Fruit fly (Drosophila melanogaster) whole organism, embryonic: Measurements from ENCODE around the gene mRpL17.

ENCODE experiments used
- Ada2b ChIP-seq: fragments of 200-800 bp; sonication (Bioruptor generic); IDR thresholded peaks from 2 replicates; pipeline ENCODE4 v1.3.6; 2022; ENCODE audit warnings: missing biosample characterization, missing genetic modification characterization
- Atf6 ChIP-seq: fragments of 200-800 bp; sonication (Bioruptor generic); IDR thresholded peaks from 2 replicates; pipeline ENCODE4 v1.3.6; 2022; ENCODE audit warnings: missing biosample characterization, missing genetic modification characterization
- Awh ChIP-seq: fragments of 200-800 bp; sonication (Bioruptor generic); IDR thresholded peaks from 2 replicates; pipeline ENCODE4, ENCODE4 v1.3.6; 2022; ENCODE audit warnings: missing biosample characterization, missing genetic modification characterization
- CG10462 ChIP-seq: fragments of 200-800 bp; sonication (Bioruptor generic); optimal IDR thresholded peaks from 2 replicates; lab custom pipeline; 2016; ENCODE audit warnings: missing biosample characterization, missing genetic modification characterization
- CG10979 ChIP-seq: fragments of 200-800 bp; sonication (Bioruptor generic); optimal IDR thresholded peaks from 2 replicates; lab custom pipeline; 2018; ENCODE audit warnings: missing biosample characterization, mild to moderate bottlenecking, missing genetic modification characterization, moderate library complexity
- CG11093 ChIP-seq: fragments of 200-800 bp; sonication (Bioruptor generic); IDR thresholded peaks from 3 replicates; pipeline ENCODE4 v1.3.6; 2022; ENCODE audit warnings: missing biosample characterization, missing genetic modification characterization
- CG12744 ChIP-seq: fragments of 200-800 bp; sonication (Bioruptor generic); optimal IDR thresholded peaks from 2 replicates; lab custom pipeline; 2016; ENCODE audit warnings: missing biosample characterization, missing genetic modification characterization
- CG12942 ChIP-seq: fragments of 200-800 bp; sonication (Bioruptor generic); optimal IDR thresholded peaks from 3 replicates; lab custom pipeline; 2016; ENCODE audit warnings: missing biosample characterization, missing genetic modification characterization
- CG14860 ChIP-seq: fragments of 200-800 bp; sonication (Bioruptor generic); IDR thresholded peaks from 3 replicates; pipeline ENCODE4 v1.3.6; 2022; ENCODE audit warnings: missing biosample characterization, missing genetic modification characterization; ENCODE audit not compliant: partially characterized antibody
- CG17328 ChIP-seq: fragments of 200-800 bp; sonication (Bioruptor generic); IDR thresholded peaks from 2 replicates; pipeline ENCODE4 v1.3.6; 2022; ENCODE audit warnings: missing biosample characterization, missing genetic modification characterization
- CG18262 ChIP-seq: fragments of 200-800 bp; optimal IDR thresholded peaks from 3 replicates; lab custom pipeline; 2019; ENCODE audit warnings: missing biosample characterization, mild to moderate bottlenecking, missing genetic modification characterization, moderate library complexity
- CG30431 ChIP-seq: fragments of 200-800 bp; sonication (Bioruptor generic); optimal IDR thresholded peaks from 2 replicates; lab custom pipeline; 2017; ENCODE audit warnings: missing biosample characterization, missing genetic modification characterization
- CG3163 ChIP-seq: fragments of 200-800 bp; sonication (Bioruptor generic); optimal IDR thresholded peaks from 3 replicates; lab custom pipeline; 2016; ENCODE audit warnings: missing biosample characterization, missing genetic modification characterization
- CG32772 ChIP-seq: fragments of 200-800 bp; sonication (Bioruptor generic); IDR thresholded peaks from 2 replicates; pipeline ENCODE4 v1.3.6; 2022; ENCODE audit warnings: missing biosample characterization, missing genetic modification characterization
- CG34224 ChIP-seq: fragments of 200-800 bp; sonication (Bioruptor generic); IDR thresholded peaks from 3 replicates; pipeline ENCODE4 v1.3.6; 2022; ENCODE audit warnings: missing biosample characterization, missing genetic modification characterization; ENCODE audit not compliant: partially characterized antibody
- CG5953 ChIP-seq: fragments of 200-800 bp; sonication (Bioruptor generic); IDR thresholded peaks from 2 replicates; pipeline ENCODE4 v1.3.6; 2022; ENCODE audit warnings: missing biosample characterization, missing genetic modification characterization
- CG6254 ChIP-seq: fragments of 200-800 bp; sonication (Bioruptor generic); optimal IDR thresholded peaks from 3 replicates; lab custom pipeline; 2017; ENCODE audit warnings: mild to moderate bottlenecking, missing biosample characterization, missing genetic modification reagents, missing genetic modification characterization
- CG6765 ChIP-seq: fragments of 200-800 bp; sonication (Bioruptor generic); optimal IDR thresholded peaks from 3 replicates; lab custom pipeline; 2017; ENCODE audit warnings: missing biosample characterization, mild to moderate bottlenecking, missing genetic modification characterization
- CG6813 ChIP-seq: fragments of 200-800 bp; sonication (Bioruptor generic); optimal IDR thresholded peaks from 2 replicates; lab custom pipeline; 2017; ENCODE audit warnings: missing biosample characterization, missing genetic modification characterization, mild to moderate bottlenecking, moderate library complexity, missing genetic modification reagents
- CG7271 ChIP-seq: fragments of 200-800 bp; sonication (Bioruptor generic); optimal IDR thresholded peaks from 2 replicates; lab custom pipeline; 2018; ENCODE audit warnings: missing biosample characterization, mild to moderate bottlenecking, missing genetic modification characterization, moderate library complexity
- CG7928 ChIP-seq: fragments of 200-800 bp; sonication (Bioruptor generic); optimal IDR thresholded peaks from 2 replicates; lab custom pipeline; 2017; ENCODE audit warnings: missing biosample characterization, mild to moderate bottlenecking, missing genetic modification characterization
- CG8765 ChIP-seq: fragments of 200-800 bp; sonication (Bioruptor generic); IDR thresholded peaks from 2 replicates; pipeline ENCODE4 v1.3.6; 2022; ENCODE audit warnings: missing biosample characterization, missing genetic modification characterization
- CG9215 ChIP-seq: fragments of 200-800 bp; sonication (Bioruptor generic); IDR thresholded peaks from 2 replicates; pipeline ENCODE4 v1.3.6; 2022; ENCODE audit warnings: missing biosample characterization, missing genetic modification characterization
- CG9437 ChIP-seq: fragments of 200-800 bp; sonication (Bioruptor generic); optimal IDR thresholded peaks from 2 replicates; lab custom pipeline; 2018; ENCODE audit warnings: missing biosample characterization, mild to moderate bottlenecking, missing genetic modification characterization
- D19A ChIP-seq: fragments of 200-800 bp; optimal IDR thresholded peaks from 3 replicates; lab custom pipeline; 2019; ENCODE audit warnings: missing biosample characterization, mild to moderate bottlenecking, missing genetic modification characterization, moderate library complexity
- Dek ChIP-seq: fragments of 200-800 bp; sonication (Bioruptor generic); optimal IDR thresholded peaks from 3 replicates; lab custom pipeline; 2019; ENCODE audit warnings: missing biosample characterization, mild to moderate bottlenecking, missing genetic modification characterization, moderate library complexity
- ERR ChIP-seq: fragments of 200-800 bp; sonication (Bioruptor generic); optimal IDR thresholded peaks from 2 replicates; lab custom pipeline; 2016; ENCODE audit warnings: missing biosample characterization, missing genetic modification characterization
- Ets97D ChIP-seq: fragments of 200-800 bp; sonication (Bioruptor generic); optimal IDR thresholded peaks from 3 replicates; lab custom pipeline; 2016; ENCODE audit warnings: missing biosample characterization, missing genetic modification characterization
- H15 ChIP-seq: fragments of 200-800 bp; sonication (Bioruptor generic); IDR thresholded peaks from 3 replicates; pipeline ENCODE4 v1.3.6; 2022; ENCODE audit warnings: missing biosample characterization, missing genetic modification characterization
- Hand ChIP-seq: fragments of 200-800 bp; sonication (Bioruptor generic); optimal IDR thresholded peaks from 2 replicates; lab custom pipeline; 2017; ENCODE audit warnings: mild to moderate bottlenecking, missing biosample characterization, missing genetic modification reagents, missing genetic modification characterization
- Nf-YA ChIP-seq: fragments of 200-800 bp; sonication (Bioruptor generic); IDR thresholded peaks from 2 replicates; pipeline ENCODE4 v1.3.6; 2022; ENCODE audit warnings: missing biosample characterization, missing genetic modification characterization
- Nf-YC ChIP-seq: fragments of 200-800 bp; optimal IDR thresholded peaks from 3 replicates; lab custom pipeline; 2019; ENCODE audit warnings: missing biosample characterization, mild to moderate bottlenecking, missing genetic modification characterization, moderate library complexity
- Tbp ChIP-seq: fragments of >200 bp; optimal IDR thresholded peaks from 2 replicates; lab custom pipeline; 2018; ENCODE audit warnings: missing biosample characterization, missing genetic modification characterization
- Xrp1 ChIP-seq: fragments of 200-800 bp; sonication (Bioruptor generic); IDR thresholded peaks from 2 replicates; pipeline ENCODE4 v1.3.6; 2022; ENCODE audit warnings: missing biosample characterization, missing genetic modification characterization
- ash1 ChIP-seq: fragments of 200-800 bp; sonication (Bioruptor generic); optimal IDR thresholded peaks from 2 replicates; lab custom pipeline; 2018; ENCODE audit warnings: missing biosample characterization, mild to moderate bottlenecking, missing genetic modification characterization
- bowl ChIP-seq: fragments of 200-800 bp; sonication (Bioruptor generic); IDR thresholded peaks from 2 replicates; pipeline ENCODE4 v1.3.6; 2022; ENCODE audit warnings: missing biosample characterization, missing genetic modification characterization
- chinmo ChIP-seq: fragments of 200-800 bp; sonication (Bioruptor generic); IDR thresholded peaks from 4 replicates; pipeline ENCODE4 v1.3.6; 2022; ENCODE audit warnings: missing biosample characterization, missing genetic modification characterization; ENCODE audit not compliant: partially characterized antibody
- crol ChIP-seq: fragments of 200-800 bp; sonication (Bioruptor generic); IDR thresholded peaks from 2 replicates; pipeline ENCODE4 v1.3.6; 2022; ENCODE audit warnings: missing biosample characterization, missing genetic modification characterization
- eyg ChIP-seq: fragments of 200-800 bp; sonication (Bioruptor generic); optimal IDR thresholded peaks from 3 replicates; lab custom pipeline; 2016; ENCODE audit warnings: missing biosample characterization, missing genetic modification characterization
- gro ChIP-seq: fragments of 200-800 bp; sonication (Bioruptor generic); optimal IDR thresholded peaks from 2 replicates; lab custom pipeline; 2016; ENCODE audit warnings: missing biosample characterization, missing genetic modification characterization
- h ChIP-seq: fragments of >200 bp; optimal IDR thresholded peaks from 2 replicates; lab custom pipeline; 2017
- ind ChIP-seq: fragments of 200-800 bp; sonication (Bioruptor generic); optimal IDR thresholded peaks from 3 replicates; lab custom pipeline; 2016; ENCODE audit warnings: missing biosample characterization, missing genetic modification characterization
- otp ChIP-seq: fragments of 200-800 bp; sonication (Bioruptor generic); IDR thresholded peaks from 3 replicates; pipeline ENCODE4, ENCODE4 v1.3.6; 2022; ENCODE audit warnings: missing biosample characterization, missing genetic modification characterization
- pho ChIP-seq: fragments of 200-800 bp; sonication (Bioruptor generic); optimal IDR thresholded peaks from 2 replicates; lab custom pipeline; 2016; ENCODE audit warnings: missing biosample characterization, missing genetic modification characterization
- prd ChIP-seq, 3 experiments: fragments of >200 bp in 2 of 3; fragments of 200-800 bp in 1 of 3; sonication (Bioruptor generic) in 1 of 3; optimal IDR thresholded peaks in 2 of 3; IDR thresholded peaks in 1 of 3; 2 replicates in 2 of 3; 3 replicates in 1 of 3; pipeline versions ENCODE4 v1.3.6 to Lab custom; 2017 to 2022; ENCODE audit warnings: missing biosample characterization in 1 of 3, missing genetic modification characterization in 1 of 3
- pum ChIP-seq: fragments of 200-800 bp; sonication (Bioruptor generic); optimal IDR thresholded peaks from 2 replicates; lab custom pipeline; 2016; ENCODE audit warnings: missing biosample characterization, missing genetic modification characterization
- so ChIP-seq: fragments of 200-800 bp; sonication (Bioruptor generic); IDR thresholded peaks from 3 replicates; pipeline ENCODE4 v1.3.6; 2022; ENCODE audit warnings: missing biosample characterization, missing genetic modification characterization
- sqz ChIP-seq: fragments of 200-800 bp; sonication (Bioruptor generic); optimal IDR thresholded peaks from 3 replicates; lab custom pipeline; 2018; ENCODE audit warnings: missing biosample characterization, mild to moderate bottlenecking, missing genetic modification characterization
- tin ChIP-seq: fragments of 200-800 bp; sonication (Bioruptor generic); optimal IDR thresholded peaks from 3 replicates; lab custom pipeline; 2016; ENCODE audit warnings: missing biosample characterization, missing genetic modification characterization
- wdn ChIP-seq: fragments of 200-800 bp; sonication (Bioruptor generic); IDR thresholded peaks from 2 replicates; pipeline ENCODE4 v1.3.6; 2022; ENCODE audit warnings: missing biosample characterization, missing genetic modification characterization
- yki ChIP-seq: fragments of >200 bp; optimal IDR thresholded peaks from 3 replicates; lab custom pipeline; 2018

The mRpL17 gene

dm6 chr3L:246644-247199 lies 17.9 kb upstream of the mRpL17 start (continued):
- TF ChIP-seq CG7928 (GFP tag; lab: Kevin White, UChicago) (peak; percentile 60), chinmo (GFP tag; lab: Robert Waterston, UW) (0 out of 4 replicates have a peak, but pooled peaks have one; percentile 42), Ets97D (GFP tag; lab: Kevin White, UChicago) (peak; percentile 97), ERR (peak; percentile 24), CG11093 (GFP tag; lab: Robert Waterston, UW) (no peak), CG32772 (no peak), CG6813 (no peak), eyg (GFP tag; lab: Kevin White, UChicago) (peak; percentile 17), CG10462 (GFP tag; lab: Kevin White, UChicago) (no peak), CG14860 (GFP tag; lab: Robert Waterston, UW) (peak; percentile 67), Awh (GFP tag; lab: Robert Waterston, UW) (no peak), h (lab: Kevin White, UChicago) (no peak), CG9215 (no peak), CG12942 (GFP tag; lab: Kevin White, UChicago) (no peak), gro (peak; percentile 70), CG6765 (no peak), Dek (tag; lab: Kevin White, UChicago) (no peak), Nf-YC (peak; percentile 100), Xrp1 (GFP tag; lab: Robert Waterston, UW) (0 out of 2 replicates have a peak, but pooled peaks have one; percentile 14), pum (peak; percentile 19), tin (peak; percentile 50), CG18262 (tag; lab: Kevin White, UChicago) (no peak), Hand (GFP tag; lab: Kevin White, UChicago) (no peak), CG10979 (peak; percentile 19), CG34224 (GFP tag; lab: Robert Waterston, UW) (no peak; the same call in 2 of the 3 replicates), crol (GFP tag; lab: Robert Waterston, UW) (no peak), D19A (tag; lab: Kevin White, UChicago) (no peak), otp (GFP tag; lab: Robert Waterston, UW) (no peak), CG9437 (peak; percentile 58), so (GFP tag; lab: Robert Waterston, UW) (no peak), CG30431 (GFP tag; lab: Kevin White, UChicago) (no peak), bowl (GFP tag; lab: Robert Waterston, UW) (no peak), CG6254 (no peak), CG17328 (GFP tag; lab: Robert Waterston, UW) (no peak), ash1 (no peak), wdn (GFP tag; lab: Robert Waterston, UW) (no peak), pho (GFP tag; lab: Kevin White, UChicago) (peak; percentile 73), sqz (GFP tag; lab: Kevin White, UChicago) (no peak), Ada2b (GFP tag; lab: Robert Waterston, UW) (peak; percentile 22; the same call in 1 of the 2 replicates), Nf-YA (GFP tag; lab: Robert Waterston, UW) (peak; percentile 87), CG5953 (GFP tag; lab: Robert Waterston, UW) (peak; percentile 54; the same call in 1 of the 2 replicates), prd (optimal IDR thresholded peaks at IDR 0.05; lab: Kevin White, UChicago) (no peak), prd (GFP tag; IDR thresholded peaks at IDR 0.05; lab: Robert Waterston, UW) (peak; percentile 57; the same call in 1 of the 3 replicates), yki (lab: Kevin White, UChicago) (no peak), H15 (0 out of 3 replicates have a peak, but pooled peaks have one; percentile 40), ind (GFP tag; lab: Kevin White, UChicago) (no peak), CG3163 (GFP tag; lab: Kevin White, UChicago) (no peak), Atf6 (no peak), CG12744 (GFP tag; lab: Kevin White, UChicago) (peak; percentile 21), CG7271 (tag; lab: Kevin White, UChicago) (no peak), Tbp (no peak), CG8765 (peak; percentile 30; the same call in 1 of the 2 replicates)
